Worm (Caenorhabditis elegans): Measurements from ENCODE around the gene fbf-1.

Gene fbf-1

DNA sequence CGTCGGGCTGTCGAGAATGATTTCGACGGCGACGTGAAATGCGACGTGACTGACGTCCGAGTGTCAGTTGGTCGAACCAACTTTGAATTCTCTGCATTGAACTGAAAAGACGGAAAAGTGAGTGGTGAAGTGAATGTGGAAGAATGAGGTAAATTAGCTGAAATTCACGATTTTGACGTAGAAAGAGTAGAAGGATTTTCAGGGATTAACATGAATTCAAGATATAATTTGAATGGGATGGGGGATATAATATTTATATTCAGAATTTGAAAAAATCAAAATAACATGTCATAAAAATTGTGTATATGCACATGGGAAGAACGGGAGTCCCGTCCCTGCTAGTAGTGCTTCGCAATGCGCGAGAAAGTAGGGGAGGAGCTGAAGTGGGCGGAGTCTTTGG lies 37.5 kb upstream of the fbf-1 start, which contains the start of gene C29H12.6:
C29H12.6 (minus strand) TSS at position 101 of the 400 bp plus-strand sequence.
- TF ChIP-seq ceh-6 (GFP tag; optimal IDR thresholded peaks at IDR 0.05) = no peak
- TF ChIP-seq ceh-31 (tag; optimal IDR thresholded peaks at IDR 0.05) = peak; percentile 10

DNA sequence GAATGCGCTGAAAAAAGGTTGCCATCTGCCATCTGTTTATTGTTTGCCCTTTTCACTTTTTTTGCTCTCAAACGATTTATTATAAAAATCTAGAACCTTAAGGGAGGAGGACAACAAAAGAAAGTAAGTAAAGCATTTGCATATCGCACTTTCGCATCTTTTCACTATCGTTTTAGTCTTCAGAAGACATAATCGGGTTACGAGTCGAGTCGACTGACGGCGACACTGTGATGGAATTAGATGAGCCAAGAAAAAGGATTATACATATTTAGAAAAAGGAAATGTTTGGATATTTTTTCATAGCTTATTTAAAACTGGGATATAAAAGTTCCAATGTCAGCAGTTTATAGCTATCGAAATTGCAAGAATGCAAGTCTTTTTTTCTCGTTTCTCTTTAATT lies 36.1 kb upstream of the fbf-1 start:
- TF ChIP-seq unc-42 (tag; optimal IDR thresholded peaks at IDR 0.05) (peak; percentile 88), ceh-18 (tag; optimal IDR thresholded peaks at IDR 0.05) (no peak)

- TF ChIP-seq fax-1 (tag; optimal IDR thresholded peaks at IDR 0.05) = no peak
- no peak for TF ChIP-seq elt-2 (tag; optimal IDR thresholded peaks at IDR 0.05)
- TF ChIP-seq ceh-34 (tag; optimal IDR thresholded peaks at IDR 0.05) = no peak
- no peak for TF ChIP-seq ceh-30 (tag; optimal IDR thresholded peaks at IDR 0.05)
- no peak for TF ChIP-seq unc-3 (GFP tag; conservative IDR thresholded peaks at IDR 0.05)
- no peak for TF ChIP-seq unc-3 (tag; optimal IDR thresholded peaks at IDR 0.05)
- no peak for TF ChIP-seq nfya-1 (tag; optimal IDR thresholded peaks at IDR 0.05)
- TF ChIP-seq pqm-1 (tag; optimal IDR thresholded peaks at IDR 0.05) = no peak
These were observed 34.6 kb upstream of the fbf-1 start for ce11 chrII:6115283-6115682.

- no peak for TF ChIP-seq lin-11 (tag; optimal IDR thresholded peaks at IDR 0.05)
- TF ChIP-seq unc-42 (tag; optimal IDR thresholded peaks at IDR 0.05) = peak; percentile 95
- TF ChIP-seq ceh-31 (tag; optimal IDR thresholded peaks at IDR 0.05) = peak; percentile 38
These were observed 33.3 kb upstream of the fbf-1 start for ce11 chrII:6113842-6114441.

- TF ChIP-seq fax-1 (tag; optimal IDR thresholded peaks at IDR 0.05) = no peak
- TF ChIP-seq pros-1 (tag; optimal IDR thresholded peaks at IDR 0.05) = no peak
- TF ChIP-seq ref-2 (tag; optimal IDR thresholded peaks at IDR 0.05) = no peak
- TF ChIP-seq ceh-14 (tag; optimal IDR thresholded peaks at IDR 0.05) = no peak
- TF ChIP-seq pax-1 (tag; optimal IDR thresholded peaks at IDR 0.05) = no peak
- TF ChIP-seq pha-4 (tag; optimal IDR thresholded peaks at IDR 0.05) = no peak
- no peak for TF ChIP-seq dmd-4 (tag; optimal IDR thresholded peaks at IDR 0.05; ENCODE audit: borderline replicate concordance)
- TF ChIP-seq hlh-8 (tag; optimal IDR thresholded peaks at IDR 0.05) = no peak
- no peak for TF ChIP-seq ceh-24 (tag; optimal IDR thresholded peaks at IDR 0.05)
- no peak for TF ChIP-seq ceh-6 (GFP tag; optimal IDR thresholded peaks at IDR 0.05)
These were observed 32.5 kb upstream of the fbf-1 start, which contains the start of gene heri-1 for ce11 chrII:6113187-6113586. Gene heri-1, minus strand, starts transcription at chrII:6113194.

DNA sequence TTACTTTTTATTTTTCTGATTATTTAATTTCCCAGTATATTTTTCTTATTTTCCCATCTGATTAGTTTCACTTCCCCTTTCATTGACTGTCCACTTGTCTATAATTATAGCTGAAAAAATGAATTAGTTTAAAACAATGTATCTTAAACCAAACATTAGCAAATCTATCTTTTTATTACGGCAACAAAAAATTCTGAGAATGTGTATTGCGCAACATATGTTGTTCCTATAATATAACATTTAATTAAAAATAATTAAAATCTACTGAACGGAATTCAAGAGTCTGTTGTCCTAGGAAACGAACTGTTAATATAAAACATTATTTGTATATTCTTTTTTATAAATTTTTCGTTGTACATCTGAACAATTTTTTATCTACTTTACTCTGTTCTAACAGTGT lies 29.3 kb upstream of the fbf-1 start:
- TF ChIP-seq unc-42 (tag; optimal IDR thresholded peaks at IDR 0.05) (no peak), lin-11 (tag; optimal IDR thresholded peaks at IDR 0.05) (no peak), unc-86 (tag; optimal IDR thresholded peaks at IDR 0.05) (no peak), T23F11.4 (GFP tag; optimal IDR thresholded peaks at IDR 0.05) (no peak), unc-55 (GFP tag; optimal IDR thresholded peaks at IDR 0.05) (no peak), K09A11.1 (tag; optimal IDR thresholded peaks at IDR 0.05; ENCODE audit: insufficient read depth) (no peak), ceh-24 (tag; optimal IDR thresholded peaks at IDR 0.05) (no peak), dmd-4 (tag; optimal IDR thresholded peaks at IDR 0.05; ENCODE audit: borderline replicate concordance) (no peak), hlh-30 (tag; optimal IDR thresholded peaks at IDR 0.05; ENCODE audit: insufficient read depth) (no peak), pat-9 (tag; optimal IDR thresholded peaks at IDR 0.05) (no peak), ceh-9 (tag; optimal IDR thresholded peaks at IDR 0.05) (no peak), ceh-45 (GFP tag; IDR thresholded peaks at IDR 0.05) (no peak), K02D7.2 (tag; optimal IDR thresholded peaks at IDR 0.05) (no peak), ttx-3 (tag; optimal IDR thresholded peaks at IDR 0.05) (no peak)

All from whole organism, late embryonic.